Fruit fly (Drosophila melanogaster) whole organism, embryonic: ENCODE results near the gene PAN3.

Experiments used
- Adf1 ChIP-seq: fragments of 200-800 bp; sonication (Bioruptor generic); IDR thresholded peaks from 2 replicates; pipeline ENCODE4 v1.3.6; 2022; ENCODE audit warnings: missing biosample characterization, missing genetic modification characterization
- Awh ChIP-seq: fragments of 200-800 bp; sonication (Bioruptor generic); IDR thresholded peaks from 2 replicates; pipeline ENCODE4, ENCODE4 v1.3.6; 2022; ENCODE audit warnings: missing biosample characterization, missing genetic modification characterization
- Bgb ChIP-seq: fragments of 200-800 bp; sonication (Bioruptor generic); IDR thresholded peaks from 2 replicates; pipeline ENCODE4 v1.3.6; 2022; ENCODE audit warnings: missing biosample characterization, missing genetic modification characterization; ENCODE audit not compliant: partially characterized antibody
- CG10147 ChIP-seq: fragments of 200-800 bp; sonication (Bioruptor generic); optimal IDR thresholded peaks from 2 replicates; lab custom pipeline; 2019; ENCODE audit warnings: missing biosample characterization, mild to moderate bottlenecking, missing genetic modification characterization, moderate library complexity
- CG11456 ChIP-seq: fragments of 200-800 bp; sonication (Bioruptor generic); IDR thresholded peaks from 3 replicates; pipeline ENCODE4 v1.3.6; 2022; ENCODE audit warnings: missing biosample characterization, missing genetic modification characterization
- CG12659 ChIP-seq: fragments of 200-800 bp; sonication (Bioruptor generic); optimal IDR thresholded peaks from 3 replicates; lab custom pipeline; 2017; ENCODE audit warnings: mild to moderate bottlenecking, missing biosample characterization, missing genetic modification reagents, missing genetic modification characterization
- CG13624 ChIP-seq: fragments of 200-800 bp; sonication (Bioruptor generic); optimal IDR thresholded peaks from 2 replicates; lab custom pipeline; 2016; ENCODE audit warnings: missing biosample characterization, missing genetic modification characterization
- CG14860 ChIP-seq: fragments of 200-800 bp; sonication (Bioruptor generic); IDR thresholded peaks from 3 replicates; pipeline ENCODE4 v1.3.6; 2022; ENCODE audit warnings: missing biosample characterization, missing genetic modification characterization; ENCODE audit not compliant: partially characterized antibody
- CG14965 ChIP-seq: fragments of 200-800 bp; sonication (Bioruptor generic); optimal IDR thresholded peaks from 2 replicates; lab custom pipeline; 2016; ENCODE audit warnings: missing biosample characterization, missing genetic modification characterization, borderline replicate concordance
- CG17568 ChIP-seq: fragments of 200-800 bp; sonication (Bioruptor generic); optimal IDR thresholded peaks from 2 replicates; lab custom pipeline; 2018; ENCODE audit warnings: missing biosample characterization, mild to moderate bottlenecking, missing genetic modification characterization, moderate library complexity
- CG17912 ChIP-seq: fragments of 200-800 bp; sonication (Bioruptor generic); optimal IDR thresholded peaks from 2 replicates; lab custom pipeline; 2018; ENCODE audit warnings: missing biosample characterization, mild to moderate bottlenecking, missing genetic modification characterization
- CG18262 ChIP-seq: fragments of 200-800 bp; optimal IDR thresholded peaks from 3 replicates; lab custom pipeline; 2019; ENCODE audit warnings: missing biosample characterization, mild to moderate bottlenecking, missing genetic modification characterization, moderate library complexity
- CG18619 ChIP-seq: fragments of 200-800 bp; sonication (Bioruptor generic); optimal IDR thresholded peaks from 3 replicates; lab custom pipeline; 2017; ENCODE audit warnings: missing biosample characterization, mild to moderate bottlenecking, missing genetic modification characterization
- CG30403 ChIP-seq: fragments of 200-800 bp; sonication (Bioruptor generic); optimal IDR thresholded peaks from 3 replicates; lab custom pipeline; 2016; ENCODE audit warnings: missing biosample characterization, missing genetic modification characterization
- CG31388 ChIP-seq: fragments of 200-800 bp; sonication (Bioruptor generic); optimal IDR thresholded peaks from 2 replicates; lab custom pipeline; 2016; ENCODE audit warnings: missing biosample characterization, missing genetic modification characterization
- CG31441 ChIP-seq: fragments of 200-800 bp; sonication (Bioruptor generic); IDR thresholded peaks from 2 replicates; pipeline ENCODE4 v1.3.6; 2022; ENCODE audit warnings: missing biosample characterization, missing genetic modification characterization
- CG43689 ChIP-seq: fragments of 200-800 bp; sonication (Bioruptor generic); IDR thresholded peaks from 2 replicates; pipeline ENCODE4 v1.3.6; 2022; ENCODE audit warnings: missing biosample characterization, missing genetic modification characterization
- CG6689 ChIP-seq: fragments of 200-800 bp; sonication (Bioruptor generic); IDR thresholded peaks from 2 replicates; pipeline ENCODE4 v1.3.6; 2022; ENCODE audit warnings: missing biosample characterization, missing genetic modification characterization
- CG7357 ChIP-seq: fragments of 200-800 bp; sonication (Bioruptor generic); IDR thresholded peaks from 3 replicates; pipeline ENCODE4 v1.3.6; 2022; ENCODE audit warnings: missing biosample characterization, missing genetic modification characterization
- CG8281 ChIP-seq: fragments of 200-800 bp; sonication (Bioruptor generic); optimal IDR thresholded peaks from 2 replicates; lab custom pipeline; 2018; ENCODE audit warnings: missing biosample characterization, mild to moderate bottlenecking, missing genetic modification characterization, moderate library complexity
- CG9609 ChIP-seq: fragments of 200-800 bp; sonication (Bioruptor generic); optimal IDR thresholded peaks from 3 replicates; lab custom pipeline; 2016; ENCODE audit warnings: missing biosample characterization, missing genetic modification characterization
- Chrac-16 ChIP-seq: fragments of 200-800 bp; sonication (Bioruptor generic); optimal IDR thresholded peaks from 3 replicates; lab custom pipeline; 2016; ENCODE audit warnings: missing biosample characterization, missing genetic modification characterization
- CkIIα-i1 ChIP-seq: fragments of 200-800 bp; sonication (Bioruptor generic); IDR thresholded peaks from 2 replicates; pipeline ENCODE4 v1.3.6; 2022; ENCODE audit warnings: missing biosample characterization, missing genetic modification characterization
- Hr51 ChIP-seq, 2 experiments: fragments of 200-800 bp; sonication (Bioruptor generic); optimal IDR thresholded peaks; 2 replicates in 1 of 2; 3 replicates in 1 of 2; lab custom pipeline; 2016 to 2018; ENCODE audit warnings: missing biosample characterization in 2 of 2, missing genetic modification characterization in 2 of 2, mild to moderate bottlenecking in 1 of 2, moderate library complexity in 1 of 2
- Lpt ChIP-seq: fragments of >200 bp; optimal IDR thresholded peaks from 2 replicates; lab custom pipeline; 2018; ENCODE audit warnings: missing biosample characterization, missing genetic modification characterization
- Oaz ChIP-seq: fragments of 200-800 bp; sonication (Bioruptor generic); IDR thresholded peaks from 2 replicates; pipeline ENCODE4 v1.3.6; 2022; ENCODE audit warnings: missing biosample characterization, missing genetic modification characterization
- Sox102F ChIP-seq: fragments of 200-800 bp; sonication (Bioruptor generic); optimal IDR thresholded peaks from 2 replicates; lab custom pipeline; 2018; ENCODE audit warnings: missing biosample characterization, mild to moderate bottlenecking, missing genetic modification characterization, moderate library complexity
- Ssrp ChIP-seq: fragments of 200-800 bp; sonication (Bioruptor generic); optimal IDR thresholded peaks from 2 replicates; lab custom pipeline; 2018; ENCODE audit warnings: missing biosample characterization, mild to moderate bottlenecking, missing genetic modification characterization, moderate library complexity
- TFAM ChIP-seq: fragments of 200-800 bp; sonication (Bioruptor generic); optimal IDR thresholded peaks from 2 replicates; lab custom pipeline; 2017; ENCODE audit warnings: missing biosample characterization, missing genetic modification characterization, inconsistent platforms
- Vsx1 ChIP-seq: fragments of 200-800 bp; sonication (Bioruptor generic); optimal IDR thresholded peaks from 2 replicates; lab custom pipeline; 2017; ENCODE audit warnings: missing biosample characterization, mild to moderate bottlenecking, missing genetic modification characterization, missing genetic modification reagents
- YL-1 ChIP-seq: fragments of 200-800 bp; sonication (Bioruptor generic); optimal IDR thresholded peaks from 3 replicates; lab custom pipeline; 2017; ENCODE audit warnings: missing biosample characterization, mild to moderate bottlenecking, missing genetic modification characterization
- az2 ChIP-seq: fragments of 200-800 bp; sonication (Bioruptor generic); optimal IDR thresholded peaks from 3 replicates; lab custom pipeline; 2016; ENCODE audit warnings: missing biosample characterization, missing genetic modification characterization
- bigmax ChIP-seq: fragments of 200-800 bp; sonication (Bioruptor generic); optimal IDR thresholded peaks from 2 replicates; lab custom pipeline; 2018; ENCODE audit warnings: missing biosample characterization, mild to moderate bottlenecking, missing genetic modification characterization
- cad ChIP-seq: fragments of >200 bp; optimal IDR thresholded peaks from 2 replicates; lab custom pipeline; 2017; ENCODE audit warnings: missing biosample characterization, missing genetic modification characterization
- chm ChIP-seq: fragments of 200-800 bp; sonication (Bioruptor generic); IDR thresholded peaks from 2 replicates; pipeline ENCODE4 v1.3.6; 2022; ENCODE audit warnings: missing biosample characterization, missing genetic modification characterization
- gcm2 ChIP-seq: fragments of 200-800 bp; sonication (Bioruptor generic); optimal IDR thresholded peaks from 2 replicates; lab custom pipeline; 2016; ENCODE audit warnings: missing biosample characterization, missing genetic modification characterization
- insv ChIP-seq, 2 experiments: fragments of 200-800 bp; sonication (Bioruptor generic); optimal IDR thresholded peaks; 3 replicates each; lab custom pipeline; 2016 to 2018; ENCODE audit warnings: missing biosample characterization in 2 of 2, missing genetic modification characterization in 2 of 2
- mam ChIP-seq: fragments of 200-800 bp; sonication (Bioruptor generic); optimal IDR thresholded peaks from 3 replicates; lab custom pipeline; 2016; ENCODE audit warnings: missing biosample characterization, missing genetic modification characterization
- pum ChIP-seq: fragments of 200-800 bp; sonication (Bioruptor generic); optimal IDR thresholded peaks from 2 replicates; lab custom pipeline; 2016; ENCODE audit warnings: missing biosample characterization, missing genetic modification characterization
- row ChIP-seq: fragments of 200-800 bp; sonication (Bioruptor generic); IDR thresholded peaks from 3 replicates; pipeline ENCODE4 v1.3.6; 2022; ENCODE audit warnings: missing biosample characterization, missing genetic modification characterization
- salm ChIP-seq: fragments of 200-800 bp; sonication (Bioruptor generic); optimal IDR thresholded peaks from 2 replicates; lab custom pipeline; 2018; ENCODE audit warnings: missing biosample characterization, mild to moderate bottlenecking, missing genetic modification characterization
- trem ChIP-seq: fragments of 200-800 bp; optimal IDR thresholded peaks from 3 replicates; lab custom pipeline; 2019; ENCODE audit warnings: missing biosample characterization, mild to moderate bottlenecking, missing genetic modification characterization, moderate library complexity
- tup ChIP-seq: fragments of 200-800 bp; sonication (Bioruptor generic); optimal IDR thresholded peaks from 2 replicates; lab custom pipeline; 2016; ENCODE audit warnings: missing biosample characterization, mild to moderate bottlenecking, missing genetic modification characterization, moderate library complexity
- twi ChIP-seq: fragments of 200-800 bp; optimal IDR thresholded peaks from 2 replicates; lab custom pipeline; 2019; ENCODE audit warnings: missing biosample characterization, mild to moderate bottlenecking, missing genetic modification characterization, moderate library complexity
- tx ChIP-seq: fragments of 200-800 bp; sonication (Bioruptor generic); optimal IDR thresholded peaks from 2 replicates; lab custom pipeline; 2016; ENCODE audit warnings: missing biosample characterization, missing genetic modification characterization
- vnd ChIP-seq: fragments of 200-800 bp; sonication (Bioruptor generic); IDR thresholded peaks from 3 replicates; pipeline ENCODE4 v1.3.6; 2022; ENCODE audit warnings: missing biosample characterization, missing genetic modification characterization; ENCODE audit not compliant: partially characterized antibody
- vvl ChIP-seq: fragments of 200-800 bp; sonication (Bioruptor generic); IDR thresholded peaks from 2 replicates; pipeline ENCODE4 v1.3.6; 2022; ENCODE audit warnings: missing biosample characterization, missing genetic modification characterization
- wek ChIP-seq: fragments of 200-800 bp; sonication (Bioruptor generic); optimal IDR thresholded peaks from 3 replicates; lab custom pipeline; 2018; ENCODE audit warnings: missing biosample characterization, mild to moderate bottlenecking, missing genetic modification characterization, moderate library complexity
- zen2 ChIP-seq: fragments of 200-800 bp; sonication (Bioruptor generic); IDR thresholded peaks from 3 replicates; pipeline ENCODE4 v1.3.6; 2022; ENCODE audit warnings: missing biosample characterization, missing genetic modification characterization; ENCODE audit not compliant: partially characterized antibody

The PAN3 gene

dm6 chr3L:3046325-3047156 is 24.4 kb upstream of the PAN3 start, which contains the start of the genes scramb2 and Sk2 (continued):
- TF ChIP-seq CG18619 (GFP tag; lab: Kevin White, UChicago) (peak; percentile 90), twi (tag; lab: Kevin White, UChicago) (peak; percentile 86), Adf1 (GFP tag; lab: Robert Waterston, UW) (peak; percentile 66), mam (peak; percentile 90), YL-1 (GFP tag; lab: Kevin White, UChicago) (peak; percentile 88), cad (no peak), CG17912 (GFP tag; lab: Kevin White, UChicago) (peak; percentile 85), CG13624 (GFP tag; lab: Kevin White, UChicago) (peak; percentile 84), row (GFP tag; lab: Robert Waterston, UW) (peak; percentile 95), CG31388 (GFP tag; lab: Kevin White, UChicago) (peak; percentile 80), TFAM (GFP tag; lab: Kevin White, UChicago) (peak; percentile 85), trem (tag; lab: Kevin White, UChicago) (peak; percentile 88), Lpt (no peak), CkIIα-i1 (peak; percentile 77), Awh (GFP tag; lab: Robert Waterston, UW) (peak; percentile 96), chm (peak; percentile 96), gcm2 (GFP tag; lab: Kevin White, UChicago) (peak; percentile 85), wek (peak; percentile 87), vvl (GFP tag; lab: Robert Waterston, UW) (peak; percentile 98), vnd (GFP tag; lab: Robert Waterston, UW) (no peak), bigmax (peak; percentile 41), insv (GFP tag; optimal IDR thresholded peaks at IDR 0.05; lab: Kevin White, UChicago) (peak; percentile 27 to 58), CG31441 (GFP tag; lab: Robert Waterston, UW) (peak; percentile 97), CG30403 (peak; percentile 94), pum (peak; percentile 67), Bgb (peak; percentile 32; the same call in 1 of the 2 replicates), tup (GFP tag; lab: Kevin White, UChicago) (peak; percentile 81), Oaz (peak; percentile 91), CG6689 (GFP tag; lab: Robert Waterston, UW) (peak; percentile 93), CG12659 (GFP tag; lab: Kevin White, UChicago) (peak; percentile 97), CG14860 (GFP tag; lab: Robert Waterston, UW) (no peak), CG8281 (tag; lab: Kevin White, UChicago) (peak; percentile 84), Ssrp (tag; lab: Kevin White, UChicago) (peak; percentile 92), CG14965 (peak; percentile 56), Vsx1 (peak; percentile 94), CG18262 (tag; lab: Kevin White, UChicago) (peak; percentile 95), CG9609 (peak; percentile 76), CG10147 (GFP tag; lab: Kevin White, UChicago) (peak; percentile 89), CG17568 (peak; percentile 94), tx (GFP tag; lab: Kevin White, UChicago) (peak; percentile 67), Hr51 (GFP tag; optimal IDR thresholded peaks at IDR 0.05; lab: Kevin White, UChicago) (peak; percentile 83 to 96), Chrac-16 (GFP tag; lab: Kevin White, UChicago) (peak; percentile 92), salm (tag; lab: Kevin White, UChicago) (peak; percentile 95), CG7357 (peak; percentile 86), CG43689 (peak; percentile 77), az2 (GFP tag; lab: Kevin White, UChicago) (peak; percentile 95), CG11456 (GFP tag; lab: Robert Waterston, UW) (peak; percentile 96), Sox102F (GFP tag; lab: Kevin White, UChicago) (peak; percentile 95), zen2 (no peak)
